Worm (Caenorhabditis elegans) whole organism, L4/young adult: ENCODE data around the gene lelo-1.

Source experiments
- W03F9.2 ChIP-seq: fragments of 150-350 bp; optimal IDR thresholded peaks from 2 replicates; lab custom pipeline; 2014; ENCODE audit warnings: missing biosample characterization, missing genetic modification characterization
- him-1 ChIP-seq: sonication (generic microtip); optimal IDR thresholded peaks from 2 replicates; lab custom pipeline; 2016; ENCODE audit warnings: missing genotype, missing genetic modification reagents, missing genetic modification characterization, missing compliant biosample characterization

DNA sequence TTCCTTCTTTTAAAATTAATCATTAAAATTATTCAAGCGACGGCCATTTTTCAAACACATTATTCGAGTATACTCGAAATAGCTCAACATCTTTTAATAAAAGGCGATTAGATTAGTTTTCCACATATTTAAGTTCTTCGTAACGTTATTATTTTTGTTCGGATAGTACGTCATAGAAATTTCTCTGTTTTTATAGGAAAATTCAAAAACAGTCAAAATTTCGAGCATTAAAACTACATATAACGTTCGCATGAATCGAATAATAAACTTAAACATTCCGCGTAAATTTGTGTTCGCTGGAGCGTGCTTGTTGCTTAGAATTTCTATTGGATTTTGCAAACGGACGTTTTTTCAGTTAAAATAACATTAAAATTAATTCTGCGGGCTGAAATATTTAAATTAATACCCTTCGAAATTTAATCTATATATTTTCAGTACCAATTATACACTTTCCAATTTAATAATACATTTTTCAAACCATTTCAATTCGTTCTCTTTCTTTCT is 903 bp upstream of the lelo-1 start, which contains the start of gene blos-4:
- TF ChIP-seq W03F9.2 (tag; lab: Kevin White, UChicago) (no peak), him-1 (tag; lab: Kevin White, UChicago) (no peak)
